Fruit fly (Drosophila melanogaster): Measurements from ENCODE around the gene MTA1-like.
A peak's percentile ranks its signal among the peaks of the same experiment; 100 is the strongest.

Gene MTA1-like

dm6 chr3R:5682238-5682637, 33.7 kb upstream of the MTA1-like start:
- TF ChIP-seq CrebA (GFP tag; optimal IDR thresholded peaks at IDR 0.05; ENCODE audit: borderline replicate concordance): no peak
- no peak for TF ChIP-seq usp (GFP tag; optimal IDR thresholded peaks at IDR 0.05)
- TF ChIP-seq sv (GFP tag; optimal IDR thresholded peaks at IDR 0.05): no peak

dm6 chr3R:5672658-5673217, 24.2 kb upstream of the MTA1-like start:
- no peak for TF ChIP-seq GATAd (GFP tag; optimal IDR thresholded peaks at IDR 0.05)
- TF ChIP-seq Dfd (GFP tag; optimal IDR thresholded peaks at IDR 0.05): no peak
- no peak for TF ChIP-seq pan (optimal IDR thresholded peaks at IDR 0.05)
- no peak for TF ChIP-seq brk (GFP tag; optimal IDR thresholded peaks at IDR 0.05)
- peak; percentile 2 for TF ChIP-seq sage (GFP tag; optimal IDR thresholded peaks at IDR 0.05)
- TF ChIP-seq psq (GFP tag; optimal IDR thresholded peaks at IDR 0.05): peak; percentile 19
- TF ChIP-seq CG9705 (GFP tag; optimal IDR thresholded peaks at IDR 0.05): no peak
- TF ChIP-seq Hr83 (GFP tag; optimal IDR thresholded peaks at IDR 0.05; ENCODE audit: poor library complexity, severe bottlenecking): peak; percentile 70
- TF ChIP-seq Rel (GFP tag; optimal IDR thresholded peaks at IDR 0.05): no peak
- TF ChIP-seq Rel (tag; optimal IDR thresholded peaks at IDR 0.05): peak; percentile 25
- peak; percentile 15 for TF ChIP-seq jim (GFP tag; optimal IDR thresholded peaks at IDR 0.05)
- peak; percentile 65 for TF ChIP-seq h (GFP tag; optimal IDR thresholded peaks at IDR 0.05)
- peak; percentile 41 for TF ChIP-seq fru (GFP tag; optimal IDR thresholded peaks at IDR 0.05)
- TF ChIP-seq OdsH (GFP tag; optimal IDR thresholded peaks at IDR 0.05): peak; percentile 23
- no peak for TF ChIP-seq HLH106 (tag; optimal IDR thresholded peaks at IDR 0.05)

- TF ChIP-seq Myc (optimal IDR thresholded peaks at IDR 0.05) (peak; percentile 79), dl (GFP tag; optimal IDR thresholded peaks at IDR 0.05; ENCODE audit: insufficient read depth in 1 of 2, partially characterized antibody in 2 of 2) (peak; percentile 42 to 56), Dif (GFP tag; optimal IDR thresholded peaks at IDR 0.05; ENCODE audit: partially characterized antibody) (peak; percentile 76), Rel (GFP tag; optimal IDR thresholded peaks at IDR 0.05) (no peak), Rel (tag; optimal IDR thresholded peaks at IDR 0.05) (peak; percentile 46), Dfd (GFP tag; optimal IDR thresholded peaks at IDR 0.05) (no peak), psq (GFP tag; optimal IDR thresholded peaks at IDR 0.05) (no peak)
Measured at dm6 chr3R:5671795-5672657, 23.5 kb upstream of the MTA1-like start.

dm6 chr3R:5671265-5671663, 22.7 kb upstream of the MTA1-like start:
- TF ChIP-seq Hr78 (GFP tag; optimal IDR thresholded peaks at IDR 0.05) (no peak), Hr83 (GFP tag; optimal IDR thresholded peaks at IDR 0.05; ENCODE audit: poor library complexity, severe bottlenecking) (peak; percentile 40), ey (GFP tag; optimal IDR thresholded peaks at IDR 0.05) (no peak)

DNA sequence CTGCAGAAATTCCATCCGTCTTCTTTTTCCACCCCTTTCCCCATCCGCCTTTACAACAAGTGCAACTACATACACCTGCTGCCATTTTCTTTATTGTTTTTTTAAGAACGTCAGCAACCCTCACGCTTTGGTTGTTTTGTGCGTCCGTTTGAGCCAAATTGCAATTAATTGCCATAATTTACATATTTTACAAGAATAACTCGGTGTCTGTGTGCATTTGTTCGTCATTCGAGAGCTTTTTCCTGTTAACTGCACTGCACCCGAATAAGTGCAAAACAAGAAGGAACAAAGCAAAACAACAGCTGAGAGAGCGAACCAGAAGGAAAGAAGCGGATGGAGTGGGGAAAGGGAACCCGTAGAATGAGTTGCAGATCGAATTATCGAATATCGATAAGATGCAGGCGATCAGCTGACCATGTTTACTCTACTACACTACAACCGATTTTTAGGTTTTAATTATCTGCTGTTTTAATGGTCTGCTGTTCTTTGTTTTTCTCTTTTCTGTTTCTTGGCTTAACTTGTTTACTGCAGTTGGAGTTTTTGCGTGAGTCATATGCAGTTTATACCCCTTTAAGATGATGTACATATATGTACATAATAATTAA, 22.2 kb upstream of the MTA1-like start:
- TF ChIP-seq brk (GFP tag; optimal IDR thresholded peaks at IDR 0.05): peak; percentile 12
- peak; percentile 85 for TF ChIP-seq psq (GFP tag; optimal IDR thresholded peaks at IDR 0.05)
- TF ChIP-seq Hnf4 (GFP tag; optimal IDR thresholded peaks at IDR 0.05): peak; percentile 36
- TF ChIP-seq Jra (GFP tag; optimal IDR thresholded peaks at IDR 0.05): peak; percentile 17
- TF ChIP-seq jim (GFP tag; optimal IDR thresholded peaks at IDR 0.05): peak; percentile 46
- TF ChIP-seq dmrt93B (GFP tag; optimal IDR thresholded peaks at IDR 0.05): no peak
- no peak for TF ChIP-seq Myc (optimal IDR thresholded peaks at IDR 0.05)
- TF ChIP-seq foxo (GFP tag; optimal IDR thresholded peaks at IDR 0.05): peak in 1 of 2 experiments; percentile 8
- no peak for TF ChIP-seq woc (GFP tag; optimal IDR thresholded peaks at IDR 0.05)
- peak; percentile 6 for TF ChIP-seq Mio (GFP tag; optimal IDR thresholded peaks at IDR 0.05)
- TF ChIP-seq fru (GFP tag; optimal IDR thresholded peaks at IDR 0.05): peak; percentile 11
- TF ChIP-seq rgr (GFP tag; optimal IDR thresholded peaks at IDR 0.05): peak; percentile 4
